Worm (Caenorhabditis elegans) whole organism, L2 larva: ENCODE measurements around the gene Y73B6BL.31.

ENCODE experiments used
- C34F6.9 ChIP-seq: fragments of 150-350 bp; optimal IDR thresholded peaks from 2 replicates; lab custom pipeline; 2014; ENCODE audit warnings: missing biosample characterization, missing genetic modification characterization
- F13H6.1 ChIP-seq: sonication (generic microtip); optimal IDR thresholded peaks from 2 replicates; lab custom pipeline; 2016; ENCODE audit warnings: missing genetic modification characterization, missing compliant biosample characterization
- R02D3.7 ChIP-seq: fragments of 150-350 bp; optimal IDR thresholded peaks from 2 replicates; lab custom pipeline; 2014; ENCODE audit warnings: missing biosample characterization, missing genetic modification characterization
- Y55F3AM.14 ChIP-seq: fragments of 200-800 bp; sonication (Bioruptor generic); optimal IDR thresholded peaks from 2 replicates; lab custom pipeline; 2018; ENCODE audit warnings: mild to moderate bottlenecking, missing genetic modification characterization, missing compliant biosample characterization
- ZK546.5 ChIP-seq: sonication (generic microtip); optimal IDR thresholded peaks from 2 replicates; lab custom pipeline; 2017; ENCODE audit warnings: missing biosample characterization, missing genetic modification characterization
- alr-1 ChIP-seq: fragments of 150-350 bp; optimal IDR thresholded peaks from 2 replicates; lab custom pipeline; 2014; ENCODE audit warnings: missing biosample characterization, missing genetic modification characterization
- aly-2 ChIP-seq: fragments of 150-350 bp; optimal IDR thresholded peaks from 2 replicates; lab custom pipeline; 2014; ENCODE audit warnings: missing biosample characterization, missing genetic modification characterization
- ama-1 ChIP-seq: fragments of 150-350 bp; optimal IDR thresholded peaks from 2 replicates; lab custom pipeline; 2018; ENCODE audit warnings: inconsistent platforms
- ceh-16 ChIP-seq: fragments of 150-350 bp; optimal IDR thresholded peaks from 2 replicates; lab custom pipeline; 2014; ENCODE audit warnings: missing biosample characterization, missing genetic modification characterization
- crh-2 ChIP-seq: sonication (generic microtip); optimal IDR thresholded peaks from 2 replicates; lab custom pipeline; 2017; ENCODE audit warnings: missing biosample characterization, missing genetic modification characterization
- dmd-4 ChIP-seq: sonication (generic microtip); optimal IDR thresholded peaks from 2 replicates; lab custom pipeline; 2017; ENCODE audit warnings: missing biosample characterization, missing genetic modification characterization
- egl-27 ChIP-seq: sonication (generic microtip); optimal IDR thresholded peaks from 3 replicates; lab custom pipeline; 2017; ENCODE audit warnings: missing biosample characterization, missing genetic modification reagents, missing genetic modification characterization
- elt-3 ChIP-seq: sonication (generic microtip); optimal IDR thresholded peaks from 2 replicates; lab custom pipeline; 2017; ENCODE audit warnings: missing biosample characterization, missing genetic modification characterization
- gmeb-1 ChIP-seq: fragments of 150-350 bp; optimal IDR thresholded peaks from 2 replicates; lab custom pipeline; 2014; ENCODE audit warnings: missing biosample characterization, missing genetic modification characterization
- lin-13 ChIP-seq: fragments of 150-350 bp; optimal IDR thresholded peaks from 2 replicates; lab custom pipeline; 2014; ENCODE audit warnings: missing biosample characterization, missing genetic modification reagents, missing genetic modification characterization
- lsy-2 ChIP-seq, 2 experiments: fragments of 150-350 bp in 1 of 2; sonication (generic microtip) in 1 of 2; optimal IDR thresholded peaks; 2 replicates each; lab custom pipeline; 2014 to 2017; ENCODE audit warnings: missing biosample characterization in 2 of 2, missing genetic modification characterization in 2 of 2
- mab-5 ChIP-seq: fragments of 150-350 bp; optimal IDR thresholded peaks from 2 replicates; lab custom pipeline; 2014; ENCODE audit warnings: missing biosample characterization, missing genetic modification characterization
- mdl-1 ChIP-seq, 2 experiments: fragments of 150-350 bp in 1 of 2; sonication (generic microtip) in 1 of 2; optimal IDR thresholded peaks; 2 replicates each; lab custom pipeline; 2017; ENCODE audit warnings: missing biosample characterization in 2 of 2, missing genetic modification characterization in 2 of 2
- nhr-10 ChIP-seq: sonication (generic microtip); optimal IDR thresholded peaks from 2 replicates; lab custom pipeline; 2017; ENCODE audit warnings: missing biosample characterization, missing genetic modification characterization
- nhr-11 ChIP-seq: fragments of 150-350 bp; optimal IDR thresholded peaks from 2 replicates; lab custom pipeline; 2014; ENCODE audit warnings: missing biosample characterization, missing genetic modification characterization
- nhr-12 ChIP-seq: fragments of 150-350 bp; optimal IDR thresholded peaks from 2 replicates; lab custom pipeline; 2014; ENCODE audit warnings: missing biosample characterization, missing genetic modification characterization
- nhr-129 ChIP-seq: fragments of 150-350 bp; optimal IDR thresholded peaks from 2 replicates; lab custom pipeline; 2014; ENCODE audit warnings: missing biosample characterization, missing genetic modification characterization
- nhr-21 ChIP-seq: fragments of 150-350 bp; optimal IDR thresholded peaks from 2 replicates; lab custom pipeline; 2014; ENCODE audit warnings: missing biosample characterization, missing genetic modification characterization
- nhr-23 ChIP-seq: fragments of 150-350 bp; optimal IDR thresholded peaks from 2 replicates; lab custom pipeline; 2014; ENCODE audit warnings: missing biosample characterization, missing genetic modification reagents, missing genetic modification characterization
- nhr-237 ChIP-seq: fragments of 150-350 bp; optimal IDR thresholded peaks from 2 replicates; lab custom pipeline; 2014; ENCODE audit warnings: missing biosample characterization, missing genetic modification characterization
- nhr-25 ChIP-seq: fragments of 150-350 bp; sonication (generic microtip); optimal IDR thresholded peaks from 3 replicates; lab custom pipeline; 2014; ENCODE audit warnings: missing biosample characterization, missing genetic modification characterization
- peb-1 ChIP-seq: fragments of 150-350 bp; optimal IDR thresholded peaks from 2 replicates; lab custom pipeline; 2014; ENCODE audit warnings: missing biosample characterization, missing genetic modification characterization
- skn-1 ChIP-seq: sonication (generic microtip); optimal IDR thresholded peaks from 2 replicates; lab custom pipeline; 2017; ENCODE audit warnings: missing biosample characterization, missing genetic modification characterization
- sma-3 ChIP-seq: sonication (generic microtip); optimal IDR thresholded peaks from 2 replicates; lab custom pipeline; 2016; ENCODE audit warnings: missing genetic modification reagents, missing genetic modification characterization, missing compliant biosample characterization
- sma-9 ChIP-seq, 2 experiments: fragments of 150-350 bp in 1 of 2; sonication (generic microtip) in 1 of 2; optimal IDR thresholded peaks; 2 replicates each; lab custom pipeline; 2014 to 2016; ENCODE audit warnings: missing genetic modification characterization in 2 of 2, mild to moderate bottlenecking in 1 of 2, missing biosample characterization in 1 of 2, missing compliant biosample characterization in 1 of 2, missing genetic modification reagents in 1 of 2, moderate library complexity in 1 of 2
- snpc-4 ChIP-seq: fragments of 150-350 bp; optimal IDR thresholded peaks from 2 replicates; lab custom pipeline; 2014; ENCODE audit warnings: missing biosample characterization, missing genetic modification characterization
- unc-39 ChIP-seq: fragments of 150-350 bp; optimal IDR thresholded peaks from 2 replicates; lab custom pipeline; 2014; ENCODE audit warnings: missing biosample characterization, missing genetic modification characterization
- unc-55 ChIP-seq: fragments of 150-350 bp; sonication (generic microtip); optimal IDR thresholded peaks from 3 replicates; lab custom pipeline; 2014; ENCODE audit warnings: missing biosample characterization, missing genetic modification reagents, missing genetic modification characterization
- zag-1 ChIP-seq: fragments of 150-350 bp; optimal IDR thresholded peaks from 2 replicates; lab custom pipeline; 2014; ENCODE audit warnings: missing biosample characterization, missing genetic modification characterization
- ztf-1 ChIP-seq: fragments of 200-800 bp; sonication (Bioruptor generic); conservative IDR thresholded peaks from 2 replicates; pipeline ENCODE4 v1.3.6; 2022; ENCODE audit warnings: missing genetic modification characterization, missing compliant biosample characterization
- ztf-4 ChIP-seq: fragments of 150-350 bp; optimal IDR thresholded peaks from 2 replicates; lab custom pipeline; 2014; ENCODE audit warnings: missing biosample characterization, missing genetic modification characterization

The Y73B6BL.31 gene

ce11 chrIV:6417612-6418011 lies 24.1 kb upstream of the Y73B6BL.31 start:
- TF ChIP-seq alr-1 (tag; lab: Kevin White, UChicago) (no peak), R02D3.7 (tag; lab: Kevin White, UChicago) (no peak)

ce11 chrIV:6419031-6419582 lies 22.6 kb upstream of the Y73B6BL.31 start, which contains the start of the genes Y73B6BL.23 and htp-2:
Y73B6BL.23 (minus strand) TSS chrIV:6419081.
htp-2 (plus strand) TSS chrIV:6419522.
- TF ChIP-seq snpc-4 (tag; lab: Kevin White, UChicago) (no peak), nhr-23 (tag; lab: Kevin White, UChicago) (no peak), aly-2 (tag; lab: Kevin White, UChicago) (no peak), F13H6.1 (tag; lab: Kevin White, UChicago) (no peak), unc-39 (tag; lab: Kevin White, UChicago) (no peak), unc-55 (GFP tag; lab: Kevin White, UChicago) (no peak), nhr-129 (tag; lab: Kevin White, UChicago) (no peak), skn-1 (tag; lab: Kevin White, UChicago) (no peak), mdl-1 (tag; optimal IDR thresholded peaks at IDR 0.05; lab: Kevin White, UChicago) (no peak), R02D3.7 (tag; lab: Kevin White, UChicago) (no peak), nhr-11 (tag; lab: Kevin White, UChicago) (no peak), Y55F3AM.14 (GFP tag; lab: Kevin White, UChicago) (no peak), sma-3 (GFP tag; lab: Kevin White, UChicago) (no peak), lin-13 (GFP tag; lab: Kevin White, UChicago) (no peak), ceh-16 (tag; lab: Kevin White, UChicago) (no peak), sma-9 (GFP tag; optimal IDR thresholded peaks at IDR 0.05; lab: Kevin White, UChicago) (no peak), sma-9 (tag; optimal IDR thresholded peaks at IDR 0.05; lab: Kevin White, UChicago) (no peak), ztf-4 (tag; lab: Kevin White, UChicago) (no peak)

ce11 chrIV:6421183-6421635 lies 20.5 kb upstream of the Y73B6BL.31 start, which contains the start of gene puf-11:
puf-11 (plus strand) TSS chrIV:6421585.
- TF ChIP-seq crh-2 (no peak), ZK546.5 (no peak), sma-3 (GFP tag; lab: Kevin White, UChicago) (no peak), nhr-237 (no peak), alr-1 (tag; lab: Kevin White, UChicago) (no peak), nhr-21 (tag; lab: Kevin White, UChicago) (no peak), egl-27 (no peak), gmeb-1 (no peak), C34F6.9 (tag; lab: Kevin White, UChicago) (no peak), nhr-129 (tag; lab: Kevin White, UChicago) (no peak), nhr-10 (no peak), mdl-1 (tag; optimal IDR thresholded peaks at IDR 0.05; lab: Kevin White, UChicago) (no peak), F13H6.1 (tag; lab: Kevin White, UChicago) (no peak)

- TF ChIP-seq ZK546.5: no peak
- TF ChIP-seq ceh-16 (tag; lab: Kevin White, UChicago): no peak
- no peak for TF ChIP-seq sma-3 (GFP tag; lab: Kevin White, UChicago)
- no peak for TF ChIP-seq peb-1 (tag; lab: Kevin White, UChicago)
- no peak for TF ChIP-seq nhr-23 (tag; lab: Kevin White, UChicago)
- no peak for TF ChIP-seq ama-1 (lab: Kevin White, UChicago)
- TF ChIP-seq dmd-4 (tag; lab: Kevin White, UChicago): no peak
Observed at ce11 chrIV:6426089-6426715, 15.5 kb upstream of the Y73B6BL.31 start, which contains the start of gene acp-6. acp-6 (minus strand) TSS chrIV:6426139.

- TF ChIP-seq zag-1 (tag; lab: Kevin White, UChicago) (no peak), nhr-12 (no peak), unc-55 (GFP tag; lab: Kevin White, UChicago) (peak; percentile 57), egl-27 (no peak), sma-9 (GFP tag; optimal IDR thresholded peaks at IDR 0.05; lab: Kevin White, UChicago) (peak; percentile 29), sma-9 (tag; optimal IDR thresholded peaks at IDR 0.05; lab: Kevin White, UChicago) (no peak), lsy-2 (tag; optimal IDR thresholded peaks at IDR 0.05; lab: Kevin White, UChicago) (no peak), nhr-25 (tag; lab: Kevin White, UChicago) (peak; percentile 58), mab-5 (tag; lab: Kevin White, UChicago) (no peak), unc-39 (tag; lab: Kevin White, UChicago) (no peak), ztf-1 (GFP tag; lab: Robert Waterston, UW) (no peak), elt-3 (tag; lab: Kevin White, UChicago) (no peak), mdl-1 (tag; optimal IDR thresholded peaks at IDR 0.05; lab: Kevin White, UChicago) (no peak), nhr-10 (no peak), ZK546.5 (no peak)
Observed at ce11 chrIV:6427223-6427622, 14.5 kb upstream of the Y73B6BL.31 start.
